Worm (Caenorhabditis elegans) whole organism, early embryonic: Measurements from ENCODE around the gene K01D12.9.

Experiments
- B0310.2 ChIP-seq: sonication (generic microtip); optimal IDR thresholded peaks from 2 replicates; lab custom pipeline; 2016; ENCODE audit warnings: mild to moderate bottlenecking, missing genetic modification characterization, missing compliant biosample characterization
- F13C5.2 ChIP-seq: sonication (generic microtip); optimal IDR thresholded peaks from 2 replicates; lab custom pipeline; 2017; ENCODE audit warnings: mild to moderate bottlenecking, missing genetic modification characterization, inconsistent platforms, missing compliant biosample characterization
- ama-1 ChIP-seq: fragments of 150-350 bp; optimal IDR thresholded peaks from 2 replicates; lab custom pipeline; 2014
- ceh-36 ChIP-seq: sonication (generic microtip); optimal IDR thresholded peaks from 2 replicates; lab custom pipeline; 2016; ENCODE audit warnings: missing genetic modification characterization, inconsistent platforms, missing compliant biosample characterization
- hmbx-1 ChIP-seq: sonication (generic microtip); optimal IDR thresholded peaks from 2 replicates; lab custom pipeline; 2016; ENCODE audit warnings: mild to moderate bottlenecking, missing genetic modification characterization, missing compliant biosample characterization
- pes-1 ChIP-seq: fragments of 200-800 bp; sonication (Bioruptor generic); IDR thresholded peaks from 2 replicates; pipeline ENCODE4 v1.3.6; 2022; ENCODE audit warnings: missing genetic modification reagents, missing genetic modification characterization, missing compliant biosample characterization
- sea-1 ChIP-seq: fragments of 200-800 bp; sonication (Bioruptor generic); conservative IDR thresholded peaks from 2 replicates; pipeline ENCODE4 v1.3.6; 2022; ENCODE audit warnings: missing genetic modification characterization, missing compliant biosample characterization
- tbx-11 ChIP-seq: fragments of 200-800 bp; sonication (Bioruptor generic); IDR thresholded peaks from 2 replicates; pipeline ENCODE4 v1.3.6; 2022; ENCODE audit warnings: missing genetic modification characterization, missing compliant biosample characterization
- tbx-37 ChIP-seq: fragments of 200-800 bp; sonication (Bioruptor generic); conservative IDR thresholded peaks from 2 replicates; pipeline ENCODE4 v1.3.6; 2022; ENCODE audit warnings: missing genetic modification reagents, missing genetic modification characterization, missing compliant biosample characterization
- tra-4 ChIP-seq: sonication (generic microtip); optimal IDR thresholded peaks from 2 replicates; lab custom pipeline; 2017; ENCODE audit warnings: missing genetic modification characterization, missing compliant biosample characterization

DNA sequence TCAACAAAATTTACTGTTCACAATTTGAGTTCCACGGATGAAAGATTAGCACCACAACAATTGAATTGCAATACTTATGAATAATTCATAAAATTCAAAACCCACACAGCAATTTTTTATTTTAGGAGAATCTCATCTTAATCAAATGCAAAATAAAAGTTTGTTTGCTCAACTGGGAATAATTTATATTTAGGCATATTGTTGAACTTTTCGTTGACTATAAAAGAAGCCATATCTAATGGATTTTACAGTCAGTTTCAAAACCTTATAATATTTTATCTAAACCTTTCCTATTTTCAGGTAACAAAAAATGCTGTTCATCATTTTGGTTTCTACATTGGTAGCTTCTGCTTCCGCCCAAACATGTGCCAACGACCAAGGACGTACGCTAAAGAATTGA lies 13.8 kb upstream of the K01D12.9 start, which contains the start of gene C54D10.3:
- TF ChIP-seq hmbx-1 (tag; lab: Kevin White, UChicago) (no peak), ceh-36 (tag; lab: Kevin White, UChicago) (no peak), pes-1 (no peak), tbx-11 (GFP tag; lab: Robert Waterston, UW) (no peak), B0310.2 (tag; lab: Kevin White, UChicago) (no peak), sea-1 (GFP tag; lab: Robert Waterston, UW) (no peak), tra-4 (tag; lab: Kevin White, UChicago) (no peak), F13C5.2 (tag; lab: Kevin White, UChicago) (no peak), ama-1 (no peak), tbx-37 (GFP tag; lab: Robert Waterston, UW) (no peak)
